Fruit fly (Drosophila melanogaster): ENCODE measurements around the gene CG10749.

The CG10749 gene

dm6 chr3L:13007946-13008462 lies 35.7 kb downstream of the CG10749 start (continued):
- TF ChIP-seq CG15601 (tag; optimal IDR thresholded peaks at IDR 0.05) (no peak), CG11504 (tag; optimal IDR thresholded peaks at IDR 0.05) (no peak), kni (GFP tag; optimal IDR thresholded peaks at IDR 0.05) (no peak), pnt (GFP tag; optimal IDR thresholded peaks at IDR 0.05) (no peak), CG17912 (GFP tag; optimal IDR thresholded peaks at IDR 0.05) (no peak), CG30403 (GFP tag; optimal IDR thresholded peaks at IDR 0.05) (no peak), ken (GFP tag; IDR thresholded peaks at IDR 0.05) (no peak), C15 (GFP tag; IDR thresholded peaks at IDR 0.05) (no peak), luna (GFP tag; optimal IDR thresholded peaks at IDR 0.05) (no peak), fd96Cb (tag; optimal IDR thresholded peaks at IDR 0.05) (no peak), Nf-YA (GFP tag; IDR thresholded peaks at IDR 0.05) (no peak), CG30431 (GFP tag; optimal IDR thresholded peaks at IDR 0.05) (no peak), Kr (GFP tag; optimal IDR thresholded peaks at IDR 0.05) (no peak), Side (GFP tag; optimal IDR thresholded peaks at IDR 0.05) (no peak), CG2202 (tag; optimal IDR thresholded peaks at IDR 0.05) (no peak), lola (GFP tag; optimal IDR thresholded peaks at IDR 0.05) (no peak), knrl (GFP tag; IDR thresholded peaks at IDR 0.05; ENCODE audit: partially characterized antibody) (peak; percentile 70; the same call in 2 of the 3 replicates), NC2β (GFP tag; optimal IDR thresholded peaks at IDR 0.05) (no peak), tio (GFP tag; optimal IDR thresholded peaks at IDR 0.05) (no peak), CG17385 (GFP tag; optimal IDR thresholded peaks at IDR 0.05) (no peak), CG15073 (GFP tag; optimal IDR thresholded peaks at IDR 0.05) (no peak), D19B (GFP tag; optimal IDR thresholded peaks at IDR 0.05) (no peak), CG4854 (GFP tag; optimal IDR thresholded peaks at IDR 0.05) (no peak), CG7357 (GFP tag; IDR thresholded peaks at IDR 0.05) (no peak), NFAT (GFP tag; IDR thresholded peaks at IDR 0.05) (no peak), CG9932 (GFP tag; IDR thresholded peaks at IDR 0.05) (no peak), Hsf (GFP tag; optimal IDR thresholded peaks at IDR 0.05) (no peak), CG14860 (GFP tag; IDR thresholded peaks at IDR 0.05; ENCODE audit: partially characterized antibody) (0 out of 3 replicates have a peak, but pooled peaks have one; percentile 49), ci (GFP tag; IDR thresholded peaks at IDR 0.05) (no peak), slp2 (GFP tag; optimal IDR thresholded peaks at IDR 0.05) (no peak), CG12391 (tag; optimal IDR thresholded peaks at IDR 0.05) (peak; percentile 10), Doc3 (GFP tag; IDR thresholded peaks at IDR 0.05; ENCODE audit: partially characterized antibody) (peak; percentile 69), z (GFP tag; IDR thresholded peaks at IDR 0.05) (no peak), CG10366 (GFP tag; IDR thresholded peaks at IDR 0.05) (no peak), CG1647 (GFP tag; optimal IDR thresholded peaks at IDR 0.05) (no peak), slbo (GFP tag; IDR thresholded peaks at IDR 0.05) (no peak), Dll (GFP tag; IDR thresholded peaks at IDR 0.05; ENCODE audit: partially characterized antibody) (peak; percentile 78), Eip74EF (GFP tag; optimal IDR thresholded peaks at IDR 0.05) (no peak), pita (GFP tag; optimal IDR thresholded peaks at IDR 0.05) (no peak), CG12769 (tag; optimal IDR thresholded peaks at IDR 0.05) (no peak), Nf-YB (GFP tag; optimal IDR thresholded peaks at IDR 0.05) (no peak), CG12104 (GFP tag; optimal IDR thresholded peaks at IDR 0.05) (no peak), Mrtf (GFP tag; IDR thresholded peaks at IDR 0.05) (no peak), disco-r (GFP tag; optimal IDR thresholded peaks at IDR 0.05) (no peak), Six4 (GFP tag; optimal IDR thresholded peaks at IDR 0.05) (no peak), CG9876 (GFP tag; optimal IDR thresholded peaks at IDR 0.05) (no peak), seq (GFP tag; IDR thresholded peaks at IDR 0.05) (no peak), CG5245 (GFP tag; optimal IDR thresholded peaks at IDR 0.05) (no peak), ab (GFP tag; optimal IDR thresholded peaks at IDR 0.05) (no peak), CG1602 (GFP tag; optimal IDR thresholded peaks at IDR 0.05) (no peak), Spps (tag; optimal IDR thresholded peaks at IDR 0.05) (no peak)
